Worm (Caenorhabditis elegans): ENCODE results near the gene gst-24.
"Not testable (repeated sequence)": the region's sequence is repeated elsewhere in the genome, so short reads cannot be mapped to it uniquely, and the experiment has no call there.

gst-24 gene

DNA sequence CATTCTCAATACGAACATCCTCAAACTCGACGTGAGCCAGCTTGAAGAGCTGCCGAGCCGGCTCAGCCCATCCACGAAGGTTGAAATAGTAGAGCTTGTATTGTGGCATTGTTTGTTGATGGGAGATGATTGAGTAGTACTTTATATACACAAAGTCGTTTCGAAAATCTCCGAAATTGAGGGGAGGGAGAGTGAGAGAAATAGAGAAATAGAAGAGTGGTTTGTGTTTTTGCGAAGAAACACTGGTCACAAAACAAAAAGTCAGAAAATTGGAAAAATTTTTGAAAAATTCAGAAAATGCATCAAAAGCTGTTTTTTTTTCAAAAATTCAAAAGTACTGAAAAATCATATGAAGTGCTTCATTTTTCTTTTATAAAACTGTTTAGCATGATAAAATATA, at the start of gene gst-24:
TSS of gene gst-24 (minus strand) at position 181 of the 400 bp plus-strand sequence.
- no peak for TF ChIP-seq unc-62 (GFP tag; optimal IDR thresholded peaks at IDR 0.05)

ce11 chrII:13654723-13655122, 43.6 kb upstream of the gst-24 start, which contains the start of gene C31C9.9:
Gene C31C9.9 (plus strand): TSS chrII:13655023.
- TF ChIP-seq unc-62 (GFP tag; optimal IDR thresholded peaks at IDR 0.05): not testable (repeated sequence)

DNA sequence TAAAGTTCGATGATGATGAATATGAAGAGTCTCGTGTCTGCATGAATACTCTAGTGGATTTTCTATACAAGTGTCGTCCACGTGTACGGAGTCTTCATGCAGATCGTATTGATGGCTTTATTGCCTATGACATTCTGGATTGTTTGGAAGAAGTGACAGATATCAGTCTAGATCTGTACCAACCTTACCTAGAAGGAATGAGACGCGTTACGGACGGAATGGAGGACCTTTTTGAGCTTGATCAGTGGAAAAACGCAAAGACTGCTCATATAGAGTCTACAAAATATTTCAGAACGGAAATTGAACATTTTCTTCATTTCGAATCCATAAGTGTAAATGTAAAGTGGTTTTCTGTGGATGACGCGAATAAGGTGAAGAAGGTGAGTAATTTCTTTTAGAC, 37.1 kb upstream of the gst-24 start, which contains the start of gene fbxa-169:
TSS of gene fbxa-169 (plus strand) at position 301 of the 400 bp plus-strand sequence.
- no peak for TF ChIP-seq unc-62 (GFP tag; optimal IDR thresholded peaks at IDR 0.05)

- no peak for TF ChIP-seq unc-62 (GFP tag; optimal IDR thresholded peaks at IDR 0.05)
These were observed 30.1 kb upstream of the gst-24 start, which contains the start of gene fbxa-167 for ce11 chrII:13641311-13641710. Gene fbxa-167 (plus strand): TSS chrII:13641489.

- no peak for TF ChIP-seq unc-62 (GFP tag; optimal IDR thresholded peaks at IDR 0.05)
These were observed 29.0 kb upstream of the gst-24 start for ce11 chrII:13640210-13640609.

DNA sequence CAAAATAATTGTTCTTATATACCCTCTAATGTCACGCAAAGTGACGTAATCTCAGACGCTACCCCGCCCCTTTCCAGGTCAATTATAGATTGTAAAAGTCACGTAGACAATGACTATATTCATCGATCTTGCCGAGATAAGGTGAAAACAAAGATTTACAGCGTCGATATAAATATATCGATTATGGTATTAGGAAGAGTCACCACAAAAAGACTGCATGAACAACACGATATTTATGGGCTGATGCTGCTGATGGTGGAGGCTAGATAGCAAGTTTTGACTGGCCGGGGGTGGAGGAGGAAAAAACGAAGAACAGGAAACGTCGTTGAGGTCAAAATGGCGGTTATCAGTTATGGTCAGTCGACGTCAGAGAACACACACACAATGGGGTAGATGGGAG, 27.4 kb upstream of the gst-24 start:
- no peak for TF ChIP-seq unc-62 (GFP tag; optimal IDR thresholded peaks at IDR 0.05)

DNA sequence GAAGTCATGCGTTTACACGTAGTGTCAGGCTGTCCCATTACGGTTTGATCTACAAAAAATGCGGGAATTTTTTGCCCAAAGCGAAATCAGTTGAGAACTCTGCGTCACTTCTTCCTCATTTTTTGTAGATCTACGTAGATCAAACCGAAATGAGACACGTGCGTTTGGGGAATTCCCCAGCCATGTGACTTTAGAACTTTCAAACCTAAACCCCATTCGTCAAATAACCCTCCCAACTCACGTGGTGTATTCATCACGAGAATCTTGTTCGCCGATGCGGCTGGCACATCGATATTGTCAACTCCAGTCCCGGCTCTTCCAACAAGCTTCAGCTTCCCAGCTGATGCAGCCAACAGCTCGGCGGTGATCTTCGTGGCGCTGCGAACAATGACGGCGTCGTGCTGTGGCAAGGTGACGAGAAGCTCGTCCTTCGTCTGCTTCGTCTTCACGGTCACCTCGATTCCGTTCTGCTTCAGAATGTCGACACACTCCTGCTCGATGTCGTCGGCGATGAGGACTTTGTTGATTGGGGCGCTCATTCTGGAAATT, 26.8 kb upstream of the gst-24 start, which contains the start of gene phdh-1:
TSS of gene phdh-1 (minus strand) at position 540 of the 549 bp plus-strand sequence.
- no peak for TF ChIP-seq unc-62 (GFP tag; optimal IDR thresholded peaks at IDR 0.05)

ce11 chrII:13637464-13637863, 26.3 kb upstream of the gst-24 start:
- TF ChIP-seq unc-62 (GFP tag; optimal IDR thresholded peaks at IDR 0.05): no peak

DNA sequence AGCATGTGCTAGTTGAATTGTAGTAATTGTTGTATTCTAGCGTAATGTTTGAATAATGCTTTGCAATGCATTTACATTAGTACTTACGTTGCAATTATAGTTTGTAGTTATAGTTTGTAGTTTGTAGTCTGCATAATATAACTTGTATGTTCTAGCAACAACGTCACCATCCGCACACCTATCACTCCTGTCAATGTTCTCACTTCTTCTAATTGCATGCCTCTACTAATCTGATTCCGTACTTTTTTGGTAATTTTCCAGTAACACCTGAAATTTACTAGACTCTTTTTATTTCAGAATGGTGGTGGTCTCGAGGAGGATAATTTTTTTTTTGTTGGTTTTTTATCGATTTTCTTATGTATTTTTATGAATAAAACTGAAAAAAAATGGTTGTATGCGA, 25.4 kb upstream of the gst-24 start:
- TF ChIP-seq unc-62 (GFP tag; optimal IDR thresholded peaks at IDR 0.05): no peak

ce11 chrII:13632238-13632637, 21.1 kb upstream of the gst-24 start, which contains the start of gene tag-10:
Gene tag-10 (plus strand): TSS chrII:13632584.
- no peak for TF ChIP-seq unc-62 (GFP tag; optimal IDR thresholded peaks at IDR 0.05)

ce11 chrII:13630690-13631089, 19.5 kb upstream of the gst-24 start, which contains the start of the genes gst-17 and gst-18:
Gene gst-17 (minus strand): TSS chrII:13630790.
Gene gst-18 (minus strand): TSS chrII:13630887.
- no peak for TF ChIP-seq unc-62 (GFP tag; optimal IDR thresholded peaks at IDR 0.05)

- TF ChIP-seq unc-62 (GFP tag; optimal IDR thresholded peaks at IDR 0.05): no peak
These were observed 15.8 kb upstream of the gst-24 start, which contains the start of gene gst-19 for ce11 chrII:13627001-13627400. Gene gst-19 (minus strand): TSS chrII:13627145.

DNA sequence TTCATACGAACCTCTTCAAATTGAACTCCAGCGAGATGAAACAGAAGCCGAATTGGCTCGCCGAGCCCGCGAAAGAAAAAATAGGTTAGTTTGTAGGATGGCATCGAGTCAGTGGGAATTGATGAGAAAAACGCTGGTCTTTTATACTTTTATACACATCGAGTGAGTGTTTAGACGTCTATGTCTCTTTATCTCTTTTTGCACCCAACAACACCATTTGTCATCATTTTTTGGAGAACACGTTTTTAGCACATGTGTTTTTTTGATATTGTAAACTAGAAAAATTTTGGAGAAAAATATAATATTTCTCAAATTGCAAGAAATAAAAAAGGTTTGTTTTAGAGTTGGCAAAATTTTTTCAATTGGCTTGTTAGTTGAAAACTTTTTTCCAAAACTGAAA, 13.2 kb upstream of the gst-24 start, which contains the start of gene gst-16:
TSS of gene gst-16 (minus strand) at position 111 of the 400 bp plus-strand sequence.
- TF ChIP-seq unc-62 (GFP tag; optimal IDR thresholded peaks at IDR 0.05): no peak

ce11 chrII:13617808-13618207, 6.6 kb upstream of the gst-24 start, which contains the start of gene gst-12:
Gene gst-12 (minus strand): TSS chrII:13618061.
- TF ChIP-seq unc-62 (GFP tag; optimal IDR thresholded peaks at IDR 0.05): no peak

DNA sequence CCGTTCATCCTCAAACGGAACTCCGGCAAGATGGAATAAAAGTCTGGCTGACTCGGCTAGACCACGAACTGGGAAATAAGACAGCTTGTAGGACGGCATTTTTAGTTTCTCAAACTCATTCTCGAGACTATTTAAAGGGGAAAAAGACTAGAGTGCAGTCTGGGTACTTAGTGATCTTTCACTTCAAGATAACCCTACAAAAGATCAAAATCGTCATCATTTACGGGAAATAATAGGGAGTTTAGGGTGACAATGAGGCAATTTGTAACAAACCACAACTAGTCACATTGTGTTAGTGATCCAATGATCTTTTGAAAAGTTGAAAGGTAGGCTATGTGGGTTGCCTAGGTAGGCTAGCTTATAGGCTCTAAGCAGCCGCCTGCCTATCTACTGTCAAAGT, 4.8 kb upstream of the gst-24 start, which contains the start of gene gst-14:
TSS of gene gst-14 (minus strand) at position 101 of the 400 bp plus-strand sequence.
- no peak for TF ChIP-seq unc-62 (GFP tag; optimal IDR thresholded peaks at IDR 0.05)

DNA sequence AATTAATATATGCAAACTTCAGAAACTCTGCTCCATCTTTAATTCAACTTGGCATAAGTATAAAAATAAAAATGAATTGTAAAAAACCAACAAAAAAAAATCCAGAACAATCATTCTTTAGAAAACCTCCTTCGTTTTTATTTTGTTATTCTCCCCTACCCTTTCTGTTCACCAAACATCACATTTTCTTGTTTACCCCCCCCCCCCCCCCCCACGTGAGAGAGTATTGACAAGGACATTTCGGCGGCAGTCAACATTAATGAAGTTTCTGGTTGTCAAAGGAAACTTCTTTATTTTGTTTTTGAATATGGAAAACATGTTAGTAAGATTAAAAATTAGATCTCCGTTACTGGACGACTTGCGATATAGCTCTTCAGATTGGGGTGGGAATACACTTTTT, 3.4 kb upstream of the gst-24 start:
- no peak for TF ChIP-seq unc-62 (GFP tag; optimal IDR thresholded peaks at IDR 0.05)

- TF ChIP-seq unc-62 (GFP tag; optimal IDR thresholded peaks at IDR 0.05): no peak
These were observed 1.9 kb upstream of the gst-24 start, which contains the start of gene gst-15 for ce11 chrII:13613096-13613495. Gene gst-15 (minus strand): TSS chrII:13613196.
